Fruit fly (Drosophila melanogaster): ENCODE measurements around the gene Pex14.

Pex14 gene

dm6 chr3L:20784812-20785671 is 6.4 kb downstream of the Pex14 start:
- TF ChIP-seq acj6 (GFP tag; optimal IDR thresholded peaks at IDR 0.05) (no peak), Hr38 (GFP tag; optimal IDR thresholded peaks at IDR 0.05) (no peak), CG4318 (GFP tag; optimal IDR thresholded peaks at IDR 0.05) (no peak), CG6163 (GFP tag; IDR thresholded peaks at IDR 0.05) (peak; percentile 12; the same call in 2 of the 3 replicates), CG31627 (GFP tag; optimal IDR thresholded peaks at IDR 0.05) (peak; percentile 25), CG6854 (GFP tag; optimal IDR thresholded peaks at IDR 0.05) (no peak), CG10669 (GFP tag; optimal IDR thresholded peaks at IDR 0.05) (no peak), esn (GFP tag; optimal IDR thresholded peaks at IDR 0.05) (peak; percentile 64), CG3919 (GFP tag; optimal IDR thresholded peaks at IDR 0.05) (peak; percentile 2), vri (GFP tag; optimal IDR thresholded peaks at IDR 0.05) (peak; percentile 41), achi (GFP tag; optimal IDR thresholded peaks at IDR 0.05) (peak; percentile 37), CG6792 (GFP tag; optimal IDR thresholded peaks at IDR 0.05) (no peak), svp (GFP tag) (peak; percentile 59), Hr4 (GFP tag; optimal IDR thresholded peaks at IDR 0.05) (peak; percentile 69), Gug (GFP tag; IDR thresholded peaks at IDR 0.05) (no peak), Hr39 (GFP tag; optimal IDR thresholded peaks at IDR 0.05) (peak; percentile 41), CG11294 (GFP tag; IDR thresholded peaks at IDR 0.05) (no peak), spab (GFP tag; optimal IDR thresholded peaks at IDR 0.05) (peak; percentile 1), CG8319 (GFP tag; optimal IDR thresholded peaks at IDR 0.05) (no peak), dsx (GFP tag; optimal IDR thresholded peaks at IDR 0.05; ENCODE audit: poor library complexity, severe bottlenecking) (peak; percentile 11), Sox14 (GFP tag; optimal IDR thresholded peaks at IDR 0.05) (peak; percentile 43), OdsH (GFP tag; optimal IDR thresholded peaks at IDR 0.05) (peak; percentile 65), CG6808 (GFP tag; optimal IDR thresholded peaks at IDR 0.05) (peak; percentile 57), fd85E (GFP tag; optimal IDR thresholded peaks at IDR 0.05) (no peak), dac (GFP tag; optimal IDR thresholded peaks at IDR 0.05) (no peak), CG1621 (tag; optimal IDR thresholded peaks at IDR 0.05) (no peak), CG34406 (GFP tag; optimal IDR thresholded peaks at IDR 0.05) (peak; percentile 32), Eip75B (GFP tag; optimal IDR thresholded peaks at IDR 0.05) (peak; percentile 28), CG9139 (GFP tag; optimal IDR thresholded peaks at IDR 0.05) (no peak), CG11762 (GFP tag; optimal IDR thresholded peaks at IDR 0.05; ENCODE audit: insufficient read depth) (peak; percentile 5), Eip93F (GFP tag; optimal IDR thresholded peaks at IDR 0.05) (peak; percentile 57), CG32006 (GFP tag; optimal IDR thresholded peaks at IDR 0.05) (peak; percentile 68), cyc (GFP tag; optimal IDR thresholded peaks at IDR 0.05) (peak; percentile 15), net (GFP tag; optimal IDR thresholded peaks at IDR 0.05) (peak; percentile 38), fkh (GFP tag; optimal IDR thresholded peaks at IDR 0.05) (peak; percentile 6), Ets96B (tag; optimal IDR thresholded peaks at IDR 0.05) (peak; percentile 19), Smox (GFP tag; optimal IDR thresholded peaks at IDR 0.05) (peak; percentile 57), Met (GFP tag; optimal IDR thresholded peaks at IDR 0.05) (peak; percentile 55), CG8632 (GFP tag; optimal IDR thresholded peaks at IDR 0.05) (peak; percentile 30), CG15336 (GFP tag; IDR thresholded peaks at IDR 0.05) (peak; percentile 56), CG10631 (GFP tag; optimal IDR thresholded peaks at IDR 0.05) (no peak), Ets21C (GFP tag; optimal IDR thresholded peaks at IDR 0.05) (no peak), CG16779 (tag; optimal IDR thresholded peaks at IDR 0.05) (no peak), lz (GFP tag; optimal IDR thresholded peaks at IDR 0.05) (peak; percentile 27), eg (GFP tag; IDR thresholded peaks at IDR 0.05) (no peak), Sox102F (GFP tag; optimal IDR thresholded peaks at IDR 0.05) (no peak), CG3032 (tag; optimal IDR thresholded peaks at IDR 0.05) (peak; percentile 88), fd59A (GFP tag; optimal IDR thresholded peaks at IDR 0.05) (no peak), CG7368 (GFP tag; optimal IDR thresholded peaks at IDR 0.05) (no peak), ss (GFP tag; optimal IDR thresholded peaks at IDR 0.05) (peak; percentile 44 to 60)

Data from whole organism, prepupa.